Fruit fly (Drosophila melanogaster) whole organism, embryonic: ENCODE data around the gene RanGAP.

Experiments
- Adf1 ChIP-seq: fragments of 200-800 bp; sonication (Bioruptor generic); IDR thresholded peaks from 2 replicates; pipeline ENCODE4 v1.3.6; 2022; ENCODE audit warnings: missing biosample characterization, missing genetic modification characterization
- Bdp1 ChIP-seq: fragments of 200-800 bp; sonication (Bioruptor generic); optimal IDR thresholded peaks from 3 replicates; lab custom pipeline; 2016; ENCODE audit warnings: missing biosample characterization, missing genetic modification characterization
- CG1024 ChIP-seq: fragments of 200-800 bp; sonication (Bioruptor generic); IDR thresholded peaks from 2 replicates; pipeline ENCODE4 v1.3.6; 2022; ENCODE audit warnings: missing biosample characterization, missing genetic modification characterization
- CG10267 ChIP-seq: fragments of 200-800 bp; sonication (Bioruptor generic); optimal IDR thresholded peaks from 2 replicates; lab custom pipeline; 2018; ENCODE audit warnings: missing biosample characterization, mild to moderate bottlenecking, missing genetic modification characterization, moderate library complexity
- CG10431 ChIP-seq: fragments of 200-800 bp; sonication (Bioruptor generic); optimal IDR thresholded peaks from 3 replicates; lab custom pipeline; 2018; ENCODE audit warnings: missing biosample characterization, mild to moderate bottlenecking, missing genetic modification characterization
- CG11247 ChIP-seq: fragments of 200-800 bp; sonication (Bioruptor generic); IDR thresholded peaks from 2 replicates; pipeline ENCODE4 v1.3.6; 2022; ENCODE audit warnings: missing biosample characterization, missing genetic modification characterization
- CG14050 ChIP-seq: fragments of 200-800 bp; sonication (Bioruptor generic); IDR thresholded peaks from 3 replicates; pipeline ENCODE4 v1.3.6; 2022; ENCODE audit warnings: missing biosample characterization, missing genetic modification characterization
- CG15269 ChIP-seq: fragments of 200-800 bp; sonication (Bioruptor generic); optimal IDR thresholded peaks from 2 replicates; lab custom pipeline; 2018; ENCODE audit warnings: missing biosample characterization, mild to moderate bottlenecking, missing genetic modification characterization, moderate library complexity
- CG1602 ChIP-seq: fragments of 200-800 bp; sonication (Bioruptor generic); optimal IDR thresholded peaks from 3 replicates; lab custom pipeline; 2016; ENCODE audit warnings: missing biosample characterization, missing genetic modification characterization
- CG2202 ChIP-seq: fragments of 200-800 bp; sonication (Bioruptor generic); optimal IDR thresholded peaks from 2 replicates; lab custom pipeline; 2018; ENCODE audit warnings: missing biosample characterization, mild to moderate bottlenecking, missing genetic modification characterization
- CG2712 ChIP-seq: fragments of 200-800 bp; optimal IDR thresholded peaks from 3 replicates; lab custom pipeline; 2019; ENCODE audit warnings: missing biosample characterization, mild to moderate bottlenecking, missing genetic modification characterization, moderate library complexity
- CG2875 ChIP-seq: fragments of 200-800 bp; sonication (Bioruptor generic); optimal IDR thresholded peaks from 2 replicates; lab custom pipeline; 2017; ENCODE audit warnings: missing biosample characterization, mild to moderate bottlenecking, missing genetic modification characterization, missing genetic modification reagents
- CG34422 ChIP-seq: fragments of 200-800 bp; sonication (Bioruptor generic); IDR thresholded peaks from 3 replicates; pipeline ENCODE4 v1.3.6; 2022; ENCODE audit warnings: missing biosample characterization, missing genetic modification characterization
- CG4360 ChIP-seq: fragments of 200-800 bp; sonication (Bioruptor generic); IDR thresholded peaks from 2 replicates; pipeline ENCODE4 v1.3.6; 2022; ENCODE audit warnings: missing biosample characterization, missing genetic modification characterization
- CG7987 ChIP-seq: fragments of 200-800 bp; sonication (Bioruptor generic); optimal IDR thresholded peaks from 2 replicates; lab custom pipeline; 2018; ENCODE audit warnings: missing biosample characterization, mild to moderate bottlenecking, missing genetic modification characterization, moderate library complexity
- CG8089 ChIP-seq: fragments of 200-800 bp; sonication (Bioruptor generic); optimal IDR thresholded peaks from 3 replicates; lab custom pipeline; 2016; ENCODE audit warnings: missing biosample characterization, missing genetic modification characterization
- CG9437 ChIP-seq: fragments of 200-800 bp; sonication (Bioruptor generic); optimal IDR thresholded peaks from 2 replicates; lab custom pipeline; 2018; ENCODE audit warnings: missing biosample characterization, mild to moderate bottlenecking, missing genetic modification characterization
- CG9876 ChIP-seq: fragments of 200-800 bp; sonication (Bioruptor generic); optimal IDR thresholded peaks from 2 replicates; lab custom pipeline; 2016; ENCODE audit warnings: missing biosample characterization, missing genetic modification characterization
- D19A ChIP-seq: fragments of 200-800 bp; optimal IDR thresholded peaks from 3 replicates; lab custom pipeline; 2019; ENCODE audit warnings: missing biosample characterization, mild to moderate bottlenecking, missing genetic modification characterization, moderate library complexity
- HmgD ChIP-seq: fragments of 200-800 bp; sonication (Bioruptor generic); optimal IDR thresholded peaks from 3 replicates; lab custom pipeline; 2016; ENCODE audit warnings: missing biosample characterization, missing genetic modification characterization
- Hr39 ChIP-seq: fragments of >200 bp; optimal IDR thresholded peaks from 2 replicates; lab custom pipeline; 2017
- Hr51 ChIP-seq, 2 experiments: fragments of 200-800 bp; sonication (Bioruptor generic); optimal IDR thresholded peaks; 2 replicates in 1 of 2; 3 replicates in 1 of 2; lab custom pipeline; 2016 to 2018; ENCODE audit warnings: missing biosample characterization in 2 of 2, missing genetic modification characterization in 2 of 2, mild to moderate bottlenecking in 1 of 2, moderate library complexity in 1 of 2
- Neu2 ChIP-seq: fragments of 200-800 bp; sonication (Bioruptor generic); optimal IDR thresholded peaks from 3 replicates; lab custom pipeline; 2016; ENCODE audit warnings: missing biosample characterization, missing genetic modification characterization, borderline replicate concordance
- Optix ChIP-seq: fragments of 200-800 bp; sonication (Bioruptor generic); IDR thresholded peaks from 3 replicates; pipeline ENCODE4 v1.3.6; 2022; ENCODE audit warnings: missing biosample characterization, missing genetic modification characterization
- Scr ChIP-seq: fragments of 200-800 bp; sonication (Bioruptor generic); IDR thresholded peaks from 2 replicates; pipeline ENCODE4 v1.3.6; 2022; ENCODE audit warnings: missing biosample characterization, missing genetic modification characterization; ENCODE audit not compliant: partially characterized antibody
- Spps ChIP-seq: fragments of 200-800 bp; sonication (Bioruptor generic); optimal IDR thresholded peaks from 2 replicates; lab custom pipeline; 2018; ENCODE audit warnings: missing biosample characterization, mild to moderate bottlenecking, missing genetic modification characterization
- Ssrp ChIP-seq: fragments of 200-800 bp; sonication (Bioruptor generic); optimal IDR thresholded peaks from 2 replicates; lab custom pipeline; 2018; ENCODE audit warnings: missing biosample characterization, mild to moderate bottlenecking, missing genetic modification characterization, moderate library complexity
- TFAM ChIP-seq: fragments of 200-800 bp; sonication (Bioruptor generic); optimal IDR thresholded peaks from 2 replicates; lab custom pipeline; 2017; ENCODE audit warnings: missing biosample characterization, missing genetic modification characterization, inconsistent platforms
- Xbp1 ChIP-seq: fragments of 200-800 bp; sonication (Bioruptor generic); optimal IDR thresholded peaks from 3 replicates; lab custom pipeline; 2016; ENCODE audit warnings: missing biosample characterization, mild to moderate bottlenecking, missing genetic modification characterization
- aop ChIP-seq: fragments of 200-800 bp; sonication (Bioruptor generic); IDR thresholded peaks from 2 replicates; pipeline ENCODE4 v1.3.6; 2022; ENCODE audit warnings: missing biosample characterization, missing genetic modification characterization
- bab2 ChIP-seq: fragments of 200-800 bp; sonication (Bioruptor generic); optimal IDR thresholded peaks from 2 replicates; lab custom pipeline; 2016; ENCODE audit warnings: missing biosample characterization, missing genetic modification characterization
- bsh ChIP-seq, 2 experiments: fragments of 200-800 bp; sonication (Bioruptor generic); optimal IDR thresholded peaks; 2 replicates each; lab custom pipeline; 2017 to 2018; ENCODE audit warnings: mild to moderate bottlenecking in 2 of 2, missing biosample characterization in 2 of 2, missing genetic modification characterization in 2 of 2, moderate library complexity in 1 of 2
- caup ChIP-seq: fragments of 200-800 bp; sonication (Bioruptor generic); optimal IDR thresholded peaks from 3 replicates; lab custom pipeline; 2017; ENCODE audit warnings: missing biosample characterization, mild to moderate bottlenecking, missing genetic modification characterization, moderate library complexity; ENCODE audit not compliant: severe bottlenecking
- chif ChIP-seq, 2 experiments: fragments of 200-800 bp; sonication (Bioruptor generic); optimal IDR thresholded peaks; 3 replicates each; lab custom pipeline; 2016; ENCODE audit warnings: missing biosample characterization in 2 of 2, missing genetic modification characterization in 2 of 2
- dimm ChIP-seq: fragments of 200-800 bp; sonication (Bioruptor generic); IDR thresholded peaks from 2 replicates; pipeline ENCODE4 v1.3.6; 2022; ENCODE audit warnings: missing biosample characterization, missing genetic modification characterization
- ewg ChIP-seq: fragments of 200-800 bp; sonication (Bioruptor generic); optimal IDR thresholded peaks from 3 replicates; lab custom pipeline; 2017; ENCODE audit warnings: mild to moderate bottlenecking, missing biosample characterization, missing genetic modification reagents, missing genetic modification characterization
- ftz-f1 ChIP-seq: fragments of 200-800 bp; sonication (Bioruptor generic); optimal IDR thresholded peaks from 2 replicates; lab custom pipeline; 2016; ENCODE audit warnings: missing biosample characterization, missing genetic modification characterization
- gro ChIP-seq: fragments of 200-800 bp; sonication (Bioruptor generic); optimal IDR thresholded peaks from 2 replicates; lab custom pipeline; 2016; ENCODE audit warnings: missing biosample characterization, missing genetic modification characterization
- klu ChIP-seq: fragments of 200-800 bp; sonication (Bioruptor generic); IDR thresholded peaks from 2 replicates; pipeline ENCODE4 v1.3.6; 2022; ENCODE audit warnings: missing biosample characterization, missing genetic modification characterization
- lov ChIP-seq, 2 experiments: fragments of 200-800 bp in 1 of 2; fragments of >200 bp in 1 of 2; sonication (Bioruptor generic) in 1 of 2; IDR thresholded peaks in 1 of 2; optimal IDR thresholded peaks in 1 of 2; 2 replicates in 1 of 2; 3 replicates in 1 of 2; pipeline versions ENCODE4 v1.3.6 to Lab custom; 2017 to 2022; ENCODE audit warnings: missing biosample characterization in 1 of 2, missing genetic modification characterization in 1 of 2
- pb ChIP-seq: fragments of 200-800 bp; sonication (Bioruptor generic); optimal IDR thresholded peaks from 3 replicates; lab custom pipeline; 2016; ENCODE audit warnings: missing biosample characterization, missing genetic modification characterization
- run ChIP-seq: fragments of 200-800 bp; sonication (Bioruptor generic); optimal IDR thresholded peaks from 3 replicates; lab custom pipeline; 2018; ENCODE audit warnings: missing biosample characterization, mild to moderate bottlenecking, missing genetic modification characterization
- scrt ChIP-seq: fragments of 200-800 bp; sonication (Bioruptor generic); optimal IDR thresholded peaks from 2 replicates; lab custom pipeline; 2018; ENCODE audit warnings: missing biosample characterization, mild to moderate bottlenecking, missing genetic modification characterization, moderate library complexity
- shn ChIP-seq: fragments of 200-800 bp; sonication (Bioruptor generic); optimal IDR thresholded peaks from 3 replicates; lab custom pipeline; 2016; ENCODE audit warnings: missing biosample characterization, missing genetic modification characterization
- sisA ChIP-seq: fragments of 200-800 bp; sonication (Bioruptor generic); IDR thresholded peaks from 2 replicates; pipeline ENCODE4 v1.3.6; 2022; ENCODE audit warnings: missing biosample characterization, missing genetic modification characterization
- tll ChIP-seq, 2 experiments: fragments of 200-800 bp in 1 of 2; fragments of >200 bp in 1 of 2; sonication (Bioruptor generic) in 1 of 2; optimal IDR thresholded peaks; 2 replicates each; lab custom pipeline; 2017 to 2019; ENCODE audit warnings: missing biosample characterization in 2 of 2, missing genetic modification characterization in 2 of 2, mild to moderate bottlenecking in 1 of 2, moderate library complexity in 1 of 2
- twi ChIP-seq: fragments of 200-800 bp; optimal IDR thresholded peaks from 2 replicates; lab custom pipeline; 2019; ENCODE audit warnings: missing biosample characterization, mild to moderate bottlenecking, missing genetic modification characterization, moderate library complexity
- wdn ChIP-seq: fragments of 200-800 bp; sonication (Bioruptor generic); IDR thresholded peaks from 2 replicates; pipeline ENCODE4 v1.3.6; 2022; ENCODE audit warnings: missing biosample characterization, missing genetic modification characterization
- zfh1 ChIP-seq: fragments of 200-800 bp; sonication (Bioruptor generic); IDR thresholded peaks from 3 replicates; pipeline ENCODE4 v1.3.6; 2022; ENCODE audit warnings: missing biosample characterization, missing genetic modification characterization

Gene RanGAP

dm6 chr2L:19480406-19481334 is 38.9 kb downstream of the RanGAP start (continued):
- TF ChIP-seq Neu2 (GFP tag; lab: Kevin White, UChicago) (no peak), ftz-f1 (GFP tag; lab: Kevin White, UChicago) (no peak), bab2 (GFP tag; lab: Kevin White, UChicago) (no peak), CG1602 (GFP tag; lab: Kevin White, UChicago) (no peak), Hr51 (GFP tag; optimal IDR thresholded peaks at IDR 0.05; lab: Kevin White, UChicago) (no peak), CG2712 (no peak), CG15269 (tag; lab: Kevin White, UChicago) (no peak), CG14050 (GFP tag; lab: Robert Waterston, UW) (no peak), aop (no peak), ewg (GFP tag; lab: Kevin White, UChicago) (no peak), Spps (no peak), wdn (no peak), twi (tag; lab: Kevin White, UChicago) (no peak), run (peak; percentile 30), CG9876 (GFP tag; lab: Kevin White, UChicago) (no peak), HmgD (GFP tag; lab: Kevin White, UChicago) (no peak), chif (GFP tag; optimal IDR thresholded peaks at IDR 0.05; lab: Kevin White, UChicago) (no peak), Scr (GFP tag; lab: Robert Waterston, UW) (no peak; the same call in 1 of the 2 replicates), CG1024 (GFP tag; lab: Robert Waterston, UW) (no peak), CG11247 (0 out of 2 replicates have a peak, but pooled peaks have one; percentile 35), bsh (GFP tag; optimal IDR thresholded peaks at IDR 0.05; lab: Kevin White, UChicago) (peak in 1 of 2 experiments; percentile 23), klu (GFP tag; lab: Robert Waterston, UW) (no peak), zfh1 (GFP tag; lab: Robert Waterston, UW) (no peak), CG7987 (GFP tag; lab: Kevin White, UChicago) (no peak), caup (GFP tag; lab: Kevin White, UChicago) (no peak), lov (optimal IDR thresholded peaks at IDR 0.05; lab: Kevin White, UChicago) (no peak), lov (GFP tag; IDR thresholded peaks at IDR 0.05; lab: Robert Waterston, UW) (no peak), Hr39 (lab: Kevin White, UChicago) (peak; percentile 68), sisA (GFP tag; lab: Robert Waterston, UW) (no peak), shn (GFP tag; lab: Kevin White, UChicago) (no peak), CG2875 (no peak), Optix (GFP tag; lab: Robert Waterston, UW) (no peak), Xbp1 (GFP tag; lab: Kevin White, UChicago) (no peak), CG8089 (GFP tag; lab: Kevin White, UChicago) (no peak), CG10431 (GFP tag; lab: Kevin White, UChicago) (no peak), Bdp1 (GFP tag; lab: Kevin White, UChicago) (no peak), D19A (peak; percentile 4), Ssrp (tag; lab: Kevin White, UChicago) (no peak), CG9437 (GFP tag; lab: Kevin White, UChicago) (no peak), pb (GFP tag; lab: Kevin White, UChicago) (no peak), CG10267 (tag; lab: Kevin White, UChicago) (no peak), scrt (GFP tag; lab: Kevin White, UChicago) (peak; percentile 28), tll (GFP tag; optimal IDR thresholded peaks at IDR 0.05; lab: Kevin White, UChicago) (no peak), gro (GFP tag; lab: Kevin White, UChicago) (no peak), dimm (GFP tag; lab: Robert Waterston, UW) (no peak), CG2202 (tag; lab: Kevin White, UChicago) (no peak), TFAM (GFP tag; lab: Kevin White, UChicago) (no peak), CG4360 (GFP tag; lab: Robert Waterston, UW) (no peak), CG34422 (no peak), Adf1 (GFP tag; lab: Robert Waterston, UW) (no peak)
